Fruit fly (Drosophila melanogaster) whole organism, embryonic: ENCODE data around the gene LanB2.

Source experiments
- Asciz ChIP-seq: fragments of 200-800 bp; sonication (Bioruptor generic); optimal IDR thresholded peaks from 2 replicates; lab custom pipeline; 2017; ENCODE audit warnings: missing biosample characterization, mild to moderate bottlenecking, missing genetic modification characterization, missing genetic modification reagents
- Bgb ChIP-seq: fragments of 200-800 bp; sonication (Bioruptor generic); IDR thresholded peaks from 2 replicates; pipeline ENCODE4 v1.3.6; 2022; ENCODE audit warnings: missing biosample characterization, missing genetic modification characterization; ENCODE audit not compliant: partially characterized antibody
- CG10366 ChIP-seq: fragments of 200-800 bp; sonication (Bioruptor generic); IDR thresholded peaks from 2 replicates; pipeline ENCODE4 v1.3.6; 2022; ENCODE audit warnings: missing biosample characterization, missing genetic modification characterization
- CG10979 ChIP-seq: fragments of 200-800 bp; sonication (Bioruptor generic); optimal IDR thresholded peaks from 2 replicates; lab custom pipeline; 2018; ENCODE audit warnings: missing biosample characterization, mild to moderate bottlenecking, missing genetic modification characterization, moderate library complexity
- CG12659 ChIP-seq: fragments of 200-800 bp; sonication (Bioruptor generic); optimal IDR thresholded peaks from 3 replicates; lab custom pipeline; 2017; ENCODE audit warnings: mild to moderate bottlenecking, missing biosample characterization, missing genetic modification reagents, missing genetic modification characterization
- CG13424 ChIP-seq: fragments of 200-800 bp; sonication (Bioruptor generic); optimal IDR thresholded peaks from 2 replicates; lab custom pipeline; 2019; ENCODE audit warnings: missing biosample characterization, mild to moderate bottlenecking, missing genetic modification characterization, moderate library complexity
- CG15269 ChIP-seq: fragments of 200-800 bp; sonication (Bioruptor generic); optimal IDR thresholded peaks from 2 replicates; lab custom pipeline; 2018; ENCODE audit warnings: missing biosample characterization, mild to moderate bottlenecking, missing genetic modification characterization, moderate library complexity
- CG15696 ChIP-seq: fragments of 200-800 bp; sonication (Bioruptor generic); optimal IDR thresholded peaks from 2 replicates; lab custom pipeline; 2019; ENCODE audit warnings: missing biosample characterization, mild to moderate bottlenecking, missing genetic modification characterization, moderate library complexity
- CG16779 ChIP-seq: fragments of 200-800 bp; sonication (Bioruptor generic); IDR thresholded peaks from 2 replicates; pipeline ENCODE4 v1.3.6; 2022; ENCODE audit warnings: missing biosample characterization, missing genetic modification characterization
- CG17328 ChIP-seq: fragments of 200-800 bp; sonication (Bioruptor generic); IDR thresholded peaks from 2 replicates; pipeline ENCODE4 v1.3.6; 2022; ENCODE audit warnings: missing biosample characterization, missing genetic modification characterization
- CG17359 ChIP-seq: fragments of 200-800 bp; sonication (Bioruptor generic); optimal IDR thresholded peaks from 3 replicates; lab custom pipeline; 2018; ENCODE audit warnings: missing biosample characterization, mild to moderate bottlenecking, missing genetic modification characterization, moderate library complexity
- CG18599 ChIP-seq: fragments of 200-800 bp; sonication (Bioruptor generic); optimal IDR thresholded peaks from 3 replicates; lab custom pipeline; 2017; ENCODE audit warnings: missing biosample characterization, missing genetic modification characterization, mild to moderate bottlenecking, moderate library complexity, missing genetic modification reagents
- CG2120 ChIP-seq: fragments of 200-800 bp; sonication (Bioruptor generic); optimal IDR thresholded peaks from 3 replicates; lab custom pipeline; 2016; ENCODE audit warnings: missing biosample characterization, missing genetic modification characterization
- CG2129 ChIP-seq: fragments of 200-800 bp; sonication (Bioruptor generic); IDR thresholded peaks from 2 replicates; pipeline ENCODE4 v1.3.6; 2022; ENCODE audit warnings: missing biosample characterization, missing genetic modification characterization; ENCODE audit not compliant: partially characterized antibody
- CG2678 ChIP-seq: fragments of 200-800 bp; sonication (Bioruptor generic); optimal IDR thresholded peaks from 3 replicates; lab custom pipeline; 2019; ENCODE audit warnings: missing biosample characterization, mild to moderate bottlenecking, missing genetic modification characterization, moderate library complexity
- CG2712 ChIP-seq: fragments of 200-800 bp; optimal IDR thresholded peaks from 3 replicates; lab custom pipeline; 2019; ENCODE audit warnings: missing biosample characterization, mild to moderate bottlenecking, missing genetic modification characterization, moderate library complexity
- CG30403 ChIP-seq: fragments of 200-800 bp; sonication (Bioruptor generic); optimal IDR thresholded peaks from 3 replicates; lab custom pipeline; 2016; ENCODE audit warnings: missing biosample characterization, missing genetic modification characterization
- CG3847 ChIP-seq: fragments of 200-800 bp; sonication (Bioruptor generic); IDR thresholded peaks from 2 replicates; pipeline ENCODE4 v1.3.6; 2022; ENCODE audit warnings: missing biosample characterization, missing genetic modification characterization
- CG4424 ChIP-seq: fragments of 200-800 bp; sonication (Bioruptor generic); optimal IDR thresholded peaks from 3 replicates; lab custom pipeline; 2016; ENCODE audit warnings: missing biosample characterization, missing genetic modification characterization
- CG5245 ChIP-seq: fragments of 200-800 bp; sonication (Bioruptor generic); optimal IDR thresholded peaks from 3 replicates; lab custom pipeline; 2016; ENCODE audit warnings: missing biosample characterization, missing genetic modification characterization
- CG6689 ChIP-seq: fragments of 200-800 bp; sonication (Bioruptor generic); IDR thresholded peaks from 2 replicates; pipeline ENCODE4 v1.3.6; 2022; ENCODE audit warnings: missing biosample characterization, missing genetic modification characterization
- CG6791 ChIP-seq: fragments of 200-800 bp; sonication (Bioruptor generic); IDR thresholded peaks from 3 replicates; pipeline ENCODE4 v1.3.6; 2022; ENCODE audit warnings: missing biosample characterization, missing genetic modification characterization; ENCODE audit not compliant: partially characterized antibody
- CG7839 ChIP-seq: fragments of 200-800 bp; sonication (Bioruptor generic); optimal IDR thresholded peaks from 3 replicates; lab custom pipeline; 2018; ENCODE audit warnings: missing biosample characterization, mild to moderate bottlenecking, missing genetic modification characterization, moderate library complexity
- Drgx ChIP-seq: fragments of 200-800 bp; sonication (Bioruptor generic); IDR thresholded peaks from 2 replicates; pipeline ENCODE4 v1.3.6; 2022; ENCODE audit warnings: missing biosample characterization, missing genetic modification characterization
- Ets97D ChIP-seq: fragments of 200-800 bp; sonication (Bioruptor generic); optimal IDR thresholded peaks from 3 replicates; lab custom pipeline; 2016; ENCODE audit warnings: missing biosample characterization, missing genetic modification characterization
- Fer3 ChIP-seq: fragments of 200-800 bp; sonication (Bioruptor generic); optimal IDR thresholded peaks from 2 replicates; lab custom pipeline; 2018; ENCODE audit warnings: missing biosample characterization, mild to moderate bottlenecking, missing genetic modification characterization, moderate library complexity
- Myb ChIP-seq: fragments of 200-800 bp; sonication (Bioruptor generic); optimal IDR thresholded peaks from 2 replicates; lab custom pipeline; 2016; ENCODE audit warnings: missing biosample characterization, missing genetic modification characterization
- Oli ChIP-seq: fragments of 200-800 bp; sonication (Bioruptor generic); optimal IDR thresholded peaks from 2 replicates; lab custom pipeline; 2018; ENCODE audit warnings: missing biosample characterization, mild to moderate bottlenecking, missing genetic modification characterization, moderate library complexity
- Ptx1 ChIP-seq: fragments of 200-800 bp; sonication (Bioruptor generic); IDR thresholded peaks from 2 replicates; pipeline ENCODE4 v1.3.6; 2022; ENCODE audit warnings: missing biosample characterization, missing genetic modification characterization
- Sry-β ChIP-seq: fragments of 200-800 bp; sonication (Bioruptor generic); optimal IDR thresholded peaks from 2 replicates; lab custom pipeline; 2018; ENCODE audit warnings: missing biosample characterization, mild to moderate bottlenecking, missing genetic modification characterization, moderate library complexity
- Xbp1 ChIP-seq: fragments of 200-800 bp; sonication (Bioruptor generic); optimal IDR thresholded peaks from 3 replicates; lab custom pipeline; 2016; ENCODE audit warnings: missing biosample characterization, mild to moderate bottlenecking, missing genetic modification characterization
- Xrp1 ChIP-seq: fragments of 200-800 bp; sonication (Bioruptor generic); IDR thresholded peaks from 2 replicates; pipeline ENCODE4 v1.3.6; 2022; ENCODE audit warnings: missing biosample characterization, missing genetic modification characterization
- bsh ChIP-seq, 2 experiments: fragments of 200-800 bp; sonication (Bioruptor generic); optimal IDR thresholded peaks; 2 replicates each; lab custom pipeline; 2017 to 2018; ENCODE audit warnings: mild to moderate bottlenecking in 2 of 2, missing biosample characterization in 2 of 2, missing genetic modification characterization in 2 of 2, moderate library complexity in 1 of 2
- dmrt99B ChIP-seq: fragments of 200-800 bp; sonication (Bioruptor generic); optimal IDR thresholded peaks from 2 replicates; lab custom pipeline; 2018; ENCODE audit warnings: missing biosample characterization, mild to moderate bottlenecking, missing genetic modification characterization, moderate library complexity
- dpn ChIP-seq, 2 experiments: fragments of 200-800 bp; sonication (Bioruptor generic); optimal IDR thresholded peaks; 3 replicates each; lab custom pipeline; 2016; ENCODE audit warnings: missing biosample characterization in 2 of 2, missing genetic modification characterization in 2 of 2
- gem ChIP-seq: fragments of 200-800 bp; sonication (Bioruptor generic); optimal IDR thresholded peaks from 2 replicates; lab custom pipeline; 2019; ENCODE audit warnings: missing biosample characterization, mild to moderate bottlenecking, missing genetic modification characterization, moderate library complexity
- hkb ChIP-seq, 2 experiments: fragments of 200-800 bp in 1 of 2; fragments of >200 bp in 1 of 2; sonication (Bioruptor generic) in 1 of 2; IDR thresholded peaks in 1 of 2; optimal IDR thresholded peaks in 1 of 2; 2 replicates each; pipeline versions ENCODE4 v1.3.6 to Lab custom; 2017 to 2022; ENCODE audit warnings: missing biosample characterization in 1 of 2, missing genetic modification characterization in 1 of 2
- knrl ChIP-seq: fragments of 200-800 bp; sonication (Bioruptor generic); IDR thresholded peaks from 3 replicates; pipeline ENCODE4 v1.3.6; 2022; ENCODE audit warnings: missing biosample characterization, missing genetic modification characterization; ENCODE audit not compliant: partially characterized antibody
- lab ChIP-seq: fragments of 200-800 bp; sonication (Bioruptor generic); optimal IDR thresholded peaks from 3 replicates; lab custom pipeline; 2017; ENCODE audit warnings: missing biosample characterization, missing genetic modification characterization, mild to moderate bottlenecking, moderate library complexity, missing genetic modification reagents
- lmd ChIP-seq: fragments of 200-800 bp; sonication (Bioruptor generic); IDR thresholded peaks from 2 replicates; pipeline ENCODE4 v1.3.6; 2022; ENCODE audit warnings: missing biosample characterization, missing genetic modification characterization
- pb ChIP-seq: fragments of 200-800 bp; sonication (Bioruptor generic); optimal IDR thresholded peaks from 3 replicates; lab custom pipeline; 2016; ENCODE audit warnings: missing biosample characterization, missing genetic modification characterization
- row ChIP-seq: fragments of 200-800 bp; sonication (Bioruptor generic); IDR thresholded peaks from 3 replicates; pipeline ENCODE4 v1.3.6; 2022; ENCODE audit warnings: missing biosample characterization, missing genetic modification characterization
- sisA ChIP-seq: fragments of 200-800 bp; sonication (Bioruptor generic); IDR thresholded peaks from 2 replicates; pipeline ENCODE4 v1.3.6; 2022; ENCODE audit warnings: missing biosample characterization, missing genetic modification characterization
- slou ChIP-seq: fragments of 200-800 bp; sonication (Bioruptor generic); optimal IDR thresholded peaks from 3 replicates; lab custom pipeline; 2016; ENCODE audit warnings: missing biosample characterization, missing genetic modification characterization
- tap ChIP-seq: fragments of 200-800 bp; optimal IDR thresholded peaks from 3 replicates; lab custom pipeline; 2019; ENCODE audit warnings: missing biosample characterization, mild to moderate bottlenecking, missing genetic modification characterization, moderate library complexity
- tgo ChIP-seq: fragments of 200-800 bp; sonication (Bioruptor generic); IDR thresholded peaks from 3 replicates; pipeline ENCODE4 v1.3.6; 2022; ENCODE audit warnings: missing biosample characterization, missing genetic modification characterization
- ttk ChIP-seq: fragments of 200-800 bp; sonication (Bioruptor generic); IDR thresholded peaks from 2 replicates; pipeline ENCODE4 v2.1.2; 2022; ENCODE audit warnings: missing biosample characterization, missing genetic modification characterization
- unpg ChIP-seq: fragments of 200-800 bp; sonication (Bioruptor generic); optimal IDR thresholded peaks from 3 replicates; lab custom pipeline; 2018; ENCODE audit warnings: missing biosample characterization, mild to moderate bottlenecking, missing genetic modification characterization, moderate library complexity
- vvl ChIP-seq: fragments of 200-800 bp; sonication (Bioruptor generic); IDR thresholded peaks from 2 replicates; pipeline ENCODE4 v1.3.6; 2022; ENCODE audit warnings: missing biosample characterization, missing genetic modification characterization

The LanB2 gene

DNA sequence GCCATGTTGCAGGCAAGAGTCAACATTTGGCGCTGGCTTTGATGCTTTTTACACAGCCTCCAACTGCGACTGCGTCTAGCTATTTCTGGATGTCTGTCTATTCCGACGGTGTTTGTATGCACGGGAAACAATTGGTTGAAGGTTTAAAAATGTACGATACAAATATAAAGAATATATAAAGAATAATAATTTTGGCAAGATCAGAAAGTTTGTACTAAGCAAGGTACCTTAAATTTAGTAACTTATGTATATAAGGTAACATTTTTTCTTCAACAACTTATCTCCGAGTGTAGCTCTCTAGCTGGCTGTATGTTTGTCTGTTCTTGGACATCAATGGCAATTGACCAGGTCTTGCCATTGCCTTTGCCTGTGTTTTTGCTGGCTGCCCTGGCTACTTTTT, 47.9 kb upstream of the LanB2 start (continued):
- TF ChIP-seq dpn (GFP tag; optimal IDR thresholded peaks at IDR 0.05; lab: Kevin White, UChicago): peak in 1 of 2 experiments; percentile 17
- no peak for TF ChIP-seq pb
- peak; percentile 34 for TF ChIP-seq CG2712 (tag; lab: Kevin White, UChicago)
- TF ChIP-seq unpg (GFP tag; lab: Kevin White, UChicago): peak; percentile 35
- TF ChIP-seq sisA (GFP tag; lab: Robert Waterston, UW): peak; percentile 21; the same call in 1 of the 2 replicates
- TF ChIP-seq CG13424: peak; percentile 12
- peak; percentile 25 for TF ChIP-seq CG30403 (GFP tag; lab: Kevin White, UChicago)
- TF ChIP-seq Drgx: peak; percentile 90
- TF ChIP-seq CG10979 (tag; lab: Kevin White, UChicago): peak; percentile 42
- TF ChIP-seq bsh (GFP tag; optimal IDR thresholded peaks at IDR 0.05; lab: Kevin White, UChicago): peak; percentile 44 to 47
- peak; percentile 47 for TF ChIP-seq dmrt99B (tag; lab: Kevin White, UChicago)
- no peak for TF ChIP-seq slou (GFP tag; lab: Kevin White, UChicago)
- no peak for TF ChIP-seq Myb (GFP tag; lab: Kevin White, UChicago)
- peak; percentile 34 for TF ChIP-seq tap (tag; lab: Kevin White, UChicago)
- TF ChIP-seq gem (tag; lab: Kevin White, UChicago): peak; percentile 50
- no peak for TF ChIP-seq CG5245
- TF ChIP-seq Asciz: peak; percentile 18
- TF ChIP-seq lab (GFP tag; lab: Kevin White, UChicago): peak; percentile 53
- 0 out of 3 replicates have a peak, but pooled peaks have one; percentile 14 for TF ChIP-seq tgo (GFP tag; lab: Robert Waterston, UW)
- TF ChIP-seq Ets97D (GFP tag; lab: Kevin White, UChicago): no peak
- TF ChIP-seq CG2678 (tag; lab: Kevin White, UChicago): peak; percentile 52
- 0 out of 2 replicates have a peak, but pooled peaks have one; percentile 15 for TF ChIP-seq vvl (GFP tag; lab: Robert Waterston, UW)
- TF ChIP-seq CG3847 (GFP tag; lab: Robert Waterston, UW): 0 out of 2 replicates have a peak, but pooled peaks have one; percentile 9
- TF ChIP-seq CG7839 (tag; lab: Kevin White, UChicago): peak; percentile 41
- no peak for TF ChIP-seq Fer3 (tag; lab: Kevin White, UChicago)
- peak; percentile 40; the same call in 1 of the 2 replicates for TF ChIP-seq Xrp1 (GFP tag; lab: Robert Waterston, UW)
- no peak for TF ChIP-seq CG16779 (GFP tag; lab: Robert Waterston, UW)
- peak; percentile 42 for TF ChIP-seq Xbp1 (GFP tag; lab: Kevin White, UChicago)
- peak; percentile 42; the same call in 2 of the 3 replicates for TF ChIP-seq row (GFP tag; lab: Robert Waterston, UW)
- TF ChIP-seq Oli (tag; lab: Kevin White, UChicago): peak; percentile 15
- no peak for TF ChIP-seq CG15696 (tag; lab: Kevin White, UChicago)
- peak; percentile 27; the same call in 1 of the 2 replicates for TF ChIP-seq CG10366 (GFP tag; lab: Robert Waterston, UW)
- TF ChIP-seq CG4424 (GFP tag; lab: Kevin White, UChicago): peak; percentile 16
- TF ChIP-seq Ptx1 (GFP tag; lab: Robert Waterston, UW): peak; percentile 28; the same call in 1 of the 2 replicates
- peak; percentile 11 for TF ChIP-seq CG15269 (tag; lab: Kevin White, UChicago)
- TF ChIP-seq CG2129 (GFP tag; lab: Robert Waterston, UW): no peak
- TF ChIP-seq knrl: no peak
- TF ChIP-seq CG17328 (GFP tag; lab: Robert Waterston, UW): peak; percentile 58
- TF ChIP-seq CG2120: no peak
- TF ChIP-seq CG6689 (GFP tag; lab: Robert Waterston, UW): 0 out of 2 replicates have a peak, but pooled peaks have one; percentile 12
- TF ChIP-seq hkb (optimal IDR thresholded peaks at IDR 0.05; lab: Kevin White, UChicago): no peak
- TF ChIP-seq hkb (GFP tag; IDR thresholded peaks at IDR 0.05; lab: Robert Waterston, UW): peak; percentile 57
- peak; percentile 43; the same call in 1 of the 2 replicates for TF ChIP-seq ttk (GFP tag; lab: Robert Waterston, UW)
- peak; percentile 12 for TF ChIP-seq CG12659
- TF ChIP-seq CG18599: peak; percentile 3
- TF ChIP-seq lmd (GFP tag; lab: Robert Waterston, UW): no peak
- TF ChIP-seq CG6791: no peak
- no peak for TF ChIP-seq Sry-β
- TF ChIP-seq Bgb: no peak
- TF ChIP-seq CG17359 (tag; lab: Kevin White, UChicago): peak; percentile 35
